Worm (Caenorhabditis elegans): Measurements from ENCODE around the gene rft-1.

The rft-1 gene

DNA sequence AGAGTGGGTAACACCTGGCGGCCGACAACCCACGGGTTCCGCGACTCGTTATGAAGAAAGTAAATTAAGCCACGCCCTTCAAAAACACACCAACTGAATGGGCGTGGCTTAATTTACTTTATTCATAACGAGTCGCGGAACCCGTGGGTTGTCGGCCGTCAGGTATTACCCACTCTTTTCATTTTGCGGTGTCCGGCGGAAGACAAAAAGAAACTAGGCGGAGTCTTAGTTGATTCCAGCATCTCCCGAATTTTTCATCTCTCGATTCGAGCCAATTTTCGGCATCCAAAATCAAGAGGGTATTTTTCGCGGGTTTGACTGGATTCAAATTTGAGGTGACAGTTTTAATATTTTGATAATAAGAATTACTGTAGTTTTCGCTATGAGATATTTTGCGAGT is 4.6 kb upstream of the rft-1 start:
- no peak for TF ChIP-seq ztf-4 (tag; optimal IDR thresholded peaks at IDR 0.05)
- TF ChIP-seq fkh-10 (GFP tag; optimal IDR thresholded peaks at IDR 0.05): no peak
- no peak for TF ChIP-seq ceh-82 (tag; optimal IDR thresholded peaks at IDR 0.05)
- no peak for TF ChIP-seq nhr-237 (tag; optimal IDR thresholded peaks at IDR 0.05)
- no peak for TF ChIP-seq ceh-9 (tag; optimal IDR thresholded peaks at IDR 0.05)
- no peak for TF ChIP-seq egl-5 (tag; optimal IDR thresholded peaks at IDR 0.05)
- TF ChIP-seq pqm-1 (tag; optimal IDR thresholded peaks at IDR 0.05): no peak
- no peak for TF ChIP-seq nhr-28 (tag; optimal IDR thresholded peaks at IDR 0.05)
- TF ChIP-seq daf-12 (tag; optimal IDR thresholded peaks at IDR 0.05): no peak
- TF ChIP-seq zag-1 (tag; optimal IDR thresholded peaks at IDR 0.05): no peak
- TF ChIP-seq ama-1 (optimal IDR thresholded peaks at IDR 0.05): no peak

DNA sequence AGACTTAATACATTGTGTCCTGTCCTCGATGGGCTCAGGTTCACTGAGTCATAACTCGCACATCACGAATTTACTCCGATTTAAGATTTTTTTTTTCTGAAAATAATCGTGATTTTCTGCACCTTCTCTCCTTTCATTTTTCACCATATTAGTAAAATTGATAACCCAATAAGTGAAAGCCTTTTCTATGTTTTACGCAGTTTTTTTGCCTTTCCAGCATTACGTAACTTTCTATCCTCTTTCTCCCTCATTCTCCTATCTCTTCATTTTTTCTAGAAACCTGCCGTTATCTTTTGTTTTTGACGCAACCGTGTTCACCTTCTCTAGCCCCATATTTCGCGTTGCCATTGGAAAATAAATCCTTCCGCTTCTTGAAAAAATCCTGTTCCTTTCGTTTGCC is 5.8 kb downstream of the rft-1 start:
- TF ChIP-seq ama-1 (optimal IDR thresholded peaks at IDR 0.05) (no peak), nhr-25 (tag; optimal IDR thresholded peaks at IDR 0.05) (peak; percentile 43)

DNA sequence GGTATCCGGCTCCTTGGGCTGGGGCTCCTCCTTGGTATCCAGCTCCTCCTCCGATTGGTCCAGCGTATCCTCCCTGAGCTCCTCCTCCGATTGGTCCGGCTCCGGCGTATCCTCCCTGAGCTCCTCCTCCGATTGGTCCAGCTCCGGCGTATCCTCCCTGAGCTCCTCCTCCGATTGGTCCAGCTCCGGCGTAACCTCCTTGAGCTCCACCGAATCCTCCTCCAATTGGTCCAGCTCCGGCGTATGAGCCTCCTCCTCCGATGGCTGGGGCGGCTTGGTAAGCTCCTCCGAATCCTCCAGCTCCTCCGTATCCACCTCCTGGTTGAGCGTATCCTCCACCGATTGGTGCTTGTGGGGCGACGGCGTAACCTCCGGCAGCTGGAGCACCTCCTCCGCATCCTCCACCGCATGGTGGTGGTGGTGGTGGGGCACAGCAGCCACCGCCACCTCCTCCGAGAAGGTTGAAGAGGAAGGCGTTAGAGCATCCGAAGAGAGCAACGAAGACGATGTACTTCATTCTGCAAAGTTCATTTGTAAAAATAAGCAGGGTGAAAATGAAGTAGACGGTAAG is 7.5 kb downstream of the rft-1 start, which contains the start of gene Y47D7A.13:
TSS of gene Y47D7A.13 (minus strand) at position 517 of the 571 bp plus-strand sequence.
- TF ChIP-seq nhr-25 (tag; optimal IDR thresholded peaks at IDR 0.05) (peak; percentile 31), ztf-11 (tag; optimal IDR thresholded peaks at IDR 0.05) (no peak)

DNA sequence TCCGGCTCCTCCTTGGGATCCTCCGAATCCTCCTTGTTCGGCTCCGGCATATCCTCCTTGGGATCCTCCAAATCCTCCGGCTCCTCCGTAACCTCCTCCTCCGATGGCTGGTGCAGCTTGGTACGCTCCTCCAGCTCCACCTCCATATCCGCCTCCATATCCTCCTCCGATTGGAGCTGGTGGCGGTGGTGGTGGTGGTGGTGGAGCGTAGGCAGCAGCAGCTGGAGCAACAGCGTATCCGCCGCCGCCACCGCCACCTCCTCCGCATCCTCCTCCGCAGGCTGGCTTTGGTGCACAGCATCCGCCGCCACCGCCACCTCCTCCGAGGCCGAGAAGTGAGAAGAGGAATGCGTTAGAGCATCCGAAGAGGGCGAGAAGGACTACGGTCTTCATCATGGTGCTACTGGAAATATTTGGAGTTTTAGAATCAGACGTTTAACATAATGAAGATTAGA is 10.2 kb downstream of the rft-1 start, which contains the start of gene Y47D7A.15:
TSS of gene Y47D7A.15 (minus strand) at position 405 of the 455 bp plus-strand sequence.
- TF ChIP-seq lin-39 (tag; optimal IDR thresholded peaks at IDR 0.05): no peak
- no peak for TF ChIP-seq ztf-11 (tag; optimal IDR thresholded peaks at IDR 0.05)
- no peak for TF ChIP-seq R02D3.7 (tag; optimal IDR thresholded peaks at IDR 0.05)
- no peak for TF ChIP-seq nfya-1 (tag; optimal IDR thresholded peaks at IDR 0.05; ENCODE audit: insufficient read depth)
- no peak for TF ChIP-seq fos-1 (tag; optimal IDR thresholded peaks at IDR 0.05)
- TF ChIP-seq daf-12 (tag; optimal IDR thresholded peaks at IDR 0.05): no peak
- no peak for TF ChIP-seq nhr-237 (tag; optimal IDR thresholded peaks at IDR 0.05)

DNA sequence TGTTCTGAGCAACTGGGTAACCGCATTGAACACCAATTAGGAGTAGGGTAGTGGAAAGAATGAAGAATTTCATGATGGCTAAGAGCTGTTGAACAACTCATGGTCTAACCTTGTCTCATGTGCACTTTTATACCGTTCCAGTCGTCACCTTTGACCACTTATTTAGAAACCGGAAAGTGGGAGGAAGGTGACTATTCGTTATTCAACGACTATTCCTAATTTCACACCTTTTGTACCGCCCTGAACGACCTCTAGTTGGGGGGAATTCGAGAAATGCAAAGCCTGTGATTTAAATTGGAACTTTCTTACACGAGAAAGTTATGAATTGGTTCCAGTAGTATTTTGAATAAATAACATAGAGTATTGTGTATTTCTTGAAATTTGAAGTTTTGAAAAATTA is 13.4 kb downstream of the rft-1 start, which contains the start of gene Y47D7A.12:
TSS of gene Y47D7A.12 (minus strand) at position 101 of the 400 bp plus-strand sequence.
- TF ChIP-seq eor-1 (tag; optimal IDR thresholded peaks at IDR 0.05): no peak

DNA sequence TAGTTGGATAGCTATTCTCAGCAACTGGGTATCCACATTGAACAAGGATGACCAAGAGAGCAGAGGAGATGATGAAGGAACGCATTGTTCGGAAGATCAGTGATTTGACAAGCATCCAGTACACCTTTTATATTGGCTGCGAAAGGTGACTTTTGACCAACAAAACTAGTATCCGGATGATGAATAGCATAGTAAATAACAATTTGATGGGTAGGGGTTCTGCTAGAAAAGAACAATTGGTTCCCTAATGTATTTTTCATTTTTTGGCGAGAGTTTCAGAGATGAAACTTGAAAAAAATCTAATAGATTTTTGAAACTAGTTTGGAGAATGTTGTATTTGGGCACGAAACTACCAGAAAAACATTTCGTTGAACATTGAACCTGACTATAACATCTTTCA is 14.8 kb downstream of the rft-1 start, which contains the start of gene Y47D7A.11:
TSS of gene Y47D7A.11 (minus strand) at position 101 of the 400 bp plus-strand sequence.
- TF ChIP-seq nhr-23 (tag; optimal IDR thresholded peaks at IDR 0.05): no peak
- TF ChIP-seq ztf-11 (tag; optimal IDR thresholded peaks at IDR 0.05): no peak
- TF ChIP-seq aly-2 (tag; optimal IDR thresholded peaks at IDR 0.05): no peak
- no peak for TF ChIP-seq nhr-12 (tag; optimal IDR thresholded peaks at IDR 0.05)
- TF ChIP-seq nhr-43 (tag; optimal IDR thresholded peaks at IDR 0.05; ENCODE audit: poor library complexity, severe bottlenecking): no peak
- no peak for TF ChIP-seq hmg-11 (tag; optimal IDR thresholded peaks at IDR 0.05)
- TF ChIP-seq nhr-237 (tag; optimal IDR thresholded peaks at IDR 0.05): no peak
- TF ChIP-seq nhr-77 (tag; optimal IDR thresholded peaks at IDR 0.05): no peak
- TF ChIP-seq lin-15B (tag; optimal IDR thresholded peaks at IDR 0.05): no peak

DNA sequence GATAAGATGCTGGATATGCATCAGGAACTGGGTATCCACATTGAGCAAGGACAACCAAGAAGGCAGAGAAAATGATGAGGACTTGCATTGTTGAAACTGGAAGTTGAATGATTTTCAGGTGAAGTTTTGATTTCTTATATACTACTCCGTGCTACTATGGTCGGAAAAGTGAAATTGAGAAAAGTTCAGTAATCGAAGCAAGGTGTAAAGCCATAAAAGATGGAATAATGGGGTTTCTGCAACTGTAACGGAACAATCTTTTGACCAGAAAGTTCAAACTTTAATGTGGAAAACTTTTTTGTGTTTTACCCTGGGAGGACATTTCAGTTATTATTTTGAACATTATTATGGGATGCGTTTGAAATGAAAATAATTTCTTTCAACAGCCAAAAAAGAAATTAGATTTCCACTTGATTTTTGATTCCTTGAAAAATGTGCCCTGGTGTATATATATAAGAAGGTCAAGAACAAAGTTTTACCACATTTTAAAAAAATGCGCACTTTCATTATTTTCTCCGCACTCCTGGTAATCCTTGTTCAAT is 19.1 kb downstream of the rft-1 start, which contains the start of the genes Y47D7A.9 and Y47D7A.19:
TSS of gene Y47D7A.9 (minus strand) at position 101 of the 542 bp plus-strand sequence.
TSS of gene Y47D7A.19 (plus strand) at position 492 of the 542 bp plus-strand sequence.
- TF ChIP-seq pha-4 (tag; optimal IDR thresholded peaks at IDR 0.05) (no peak), ceh-9 (tag; optimal IDR thresholded peaks at IDR 0.05) (no peak), nhr-77 (tag; optimal IDR thresholded peaks at IDR 0.05) (no peak), nhr-43 (tag; optimal IDR thresholded peaks at IDR 0.05; ENCODE audit: poor library complexity, severe bottlenecking) (no peak), lin-15B (tag; optimal IDR thresholded peaks at IDR 0.05) (no peak), ztf-11 (tag; optimal IDR thresholded peaks at IDR 0.05) (no peak), hmg-11 (tag; optimal IDR thresholded peaks at IDR 0.05) (no peak), ztf-4 (tag; optimal IDR thresholded peaks at IDR 0.05) (no peak), nhr-76 (tag; optimal IDR thresholded peaks at IDR 0.05) (no peak), nhr-11 (tag; optimal IDR thresholded peaks at IDR 0.05) (no peak), nhr-23 (tag; optimal IDR thresholded peaks at IDR 0.05) (no peak), zag-1 (tag; optimal IDR thresholded peaks at IDR 0.05) (no peak), elt-3 (tag; optimal IDR thresholded peaks at IDR 0.05) (no peak), lin-39 (tag; optimal IDR thresholded peaks at IDR 0.05) (no peak), ZK546.5 (tag; optimal IDR thresholded peaks at IDR 0.05) (no peak), fkh-10 (GFP tag; optimal IDR thresholded peaks at IDR 0.05) (no peak), sea-2 (GFP tag; optimal IDR thresholded peaks at IDR 0.05) (no peak)

Measured in whole organism, L3 larva.